Worm (Caenorhabditis elegans) whole organism, mixed stage, embryonic: ENCODE results near the gene C07B5.3.

ENCODE experiments used
- bed-3 ChIP-seq: fragments of 200-800 bp; sonication (Bioruptor generic); optimal IDR thresholded peaks from 3 replicates; lab custom pipeline; 2018; ENCODE audit warnings: mild to moderate bottlenecking, missing genetic modification characterization, moderate library complexity, missing compliant biosample characterization
- blmp-1 ChIP-seq: fragments of 150-350 bp; optimal IDR thresholded peaks from 2 replicates; lab custom pipeline; 2014; ENCODE audit warnings: missing biosample characterization, missing genetic modification characterization
- ceh-39 ChIP-seq: fragments of 150-350 bp; optimal IDR thresholded peaks from 2 replicates; lab custom pipeline; 2014; ENCODE audit warnings: missing biosample characterization, missing genetic modification characterization
- ceh-43 ChIP-seq: fragments of 200-800 bp; sonication (Bioruptor generic); optimal IDR thresholded peaks from 2 replicates; lab custom pipeline; 2018; ENCODE audit warnings: mild to moderate bottlenecking, missing genetic modification characterization, moderate library complexity, missing compliant biosample characterization
- ceh-83 ChIP-seq: fragments of 200-800 bp; sonication (Bioruptor generic); optimal IDR thresholded peaks from 2 replicates; lab custom pipeline; 2018; ENCODE audit warnings: mild to moderate bottlenecking, missing genetic modification characterization, missing compliant biosample characterization
- ces-1 ChIP-seq: fragments of 150-350 bp; optimal IDR thresholded peaks from 2 replicates; lab custom pipeline; 2014; ENCODE audit warnings: missing biosample characterization, missing genetic modification reagents, missing genetic modification characterization
- cnd-1 ChIP-seq: fragments of 200-800 bp; sonication (Bioruptor generic); optimal IDR thresholded peaks from 2 replicates; lab custom pipeline; 2018; ENCODE audit warnings: mild to moderate bottlenecking, missing genetic modification characterization, missing compliant biosample characterization
- elt-3 ChIP-seq: fragments of 150-350 bp; optimal IDR thresholded peaks from 2 replicates; lab custom pipeline; 2014; ENCODE audit warnings: missing biosample characterization, missing genetic modification characterization
- ham-2 ChIP-seq: fragments of 200-800 bp; sonication (Bioruptor generic); optimal IDR thresholded peaks from 2 replicates; lab custom pipeline; 2018; ENCODE audit warnings: mild to moderate bottlenecking, missing genetic modification characterization, missing compliant biosample characterization
- hlh-1 ChIP-seq: fragments of 150-350 bp; optimal IDR thresholded peaks from 2 replicates; lab custom pipeline; 2014; ENCODE audit warnings: missing biosample characterization, missing genetic modification reagents, missing genetic modification characterization
- lin-13 ChIP-seq: fragments of 150-350 bp; optimal IDR thresholded peaks from 2 replicates; lab custom pipeline; 2014; ENCODE audit warnings: missing biosample characterization, missing genetic modification characterization
- lin-32 ChIP-seq: fragments of 200-800 bp; sonication (Bioruptor generic); optimal IDR thresholded peaks from 2 replicates; lab custom pipeline; 2018; ENCODE audit warnings: mild to moderate bottlenecking, missing genetic modification characterization, missing compliant biosample characterization
- lsy-2 ChIP-seq: fragments of 150-350 bp; optimal IDR thresholded peaks from 2 replicates; lab custom pipeline; 2014; ENCODE audit warnings: missing biosample characterization, missing genetic modification characterization
- mab-5 ChIP-seq: fragments of 150-350 bp; optimal IDR thresholded peaks from 2 replicates; lab custom pipeline; 2014; ENCODE audit warnings: missing biosample characterization, missing genetic modification characterization
- mep-1 ChIP-seq: fragments of 150-350 bp; optimal IDR thresholded peaks from 2 replicates; lab custom pipeline; 2017; ENCODE audit warnings: missing biosample characterization, missing genetic modification reagents, missing genetic modification characterization, inconsistent platforms
- mls-2 ChIP-seq: sonication (generic microtip); optimal IDR thresholded peaks from 2 replicates; lab custom pipeline; 2016; ENCODE audit warnings: mild to moderate bottlenecking, missing genetic modification characterization, moderate library complexity, missing compliant biosample characterization
- nhr-12 ChIP-seq: fragments of 150-350 bp; optimal IDR thresholded peaks from 2 replicates; lab custom pipeline; 2014; ENCODE audit warnings: missing biosample characterization, missing genetic modification characterization
- nhr-237 ChIP-seq: fragments of 150-350 bp; optimal IDR thresholded peaks from 2 replicates; lab custom pipeline; 2014; ENCODE audit warnings: missing biosample characterization, missing genetic modification characterization
- nhr-28 ChIP-seq: fragments of 150-350 bp; optimal IDR thresholded peaks from 2 replicates; lab custom pipeline; 2014; ENCODE audit warnings: missing biosample characterization, missing genetic modification characterization
- nhr-76 ChIP-seq: sonication (generic microtip); optimal IDR thresholded peaks from 2 replicates; lab custom pipeline; 2017; ENCODE audit warnings: missing biosample characterization, missing genetic modification characterization
- pha-4 ChIP-seq: fragments of 150-350 bp; optimal IDR thresholded peaks from 2 replicates; lab custom pipeline; 2018; ENCODE audit warnings: missing biosample characterization, missing genetic modification reagents, missing genetic modification characterization
- snpc-4 ChIP-seq: fragments of 150-350 bp; optimal IDR thresholded peaks from 2 replicates; lab custom pipeline; 2014; ENCODE audit warnings: missing biosample characterization, missing genetic modification characterization
- sptf-1 ChIP-seq: sonication (generic microtip); optimal IDR thresholded peaks from 2 replicates; lab custom pipeline; 2017; ENCODE audit warnings: mild to moderate bottlenecking, missing genetic modification characterization, moderate library complexity, missing compliant biosample characterization
- tbx-8 ChIP-seq: fragments of 200-800 bp; sonication (Bioruptor generic); optimal IDR thresholded peaks from 2 replicates; lab custom pipeline; 2018; ENCODE audit warnings: mild to moderate bottlenecking, missing genetic modification characterization, moderate library complexity, missing compliant biosample characterization
- unc-120 ChIP-seq: sonication (generic microtip); optimal IDR thresholded peaks from 2 replicates; lab custom pipeline; 2017; ENCODE audit warnings: missing genetic modification characterization, missing compliant biosample characterization; ENCODE audit not compliant: poor library complexity, severe bottlenecking
- unc-39 ChIP-seq: fragments of 150-350 bp; optimal IDR thresholded peaks from 2 replicates; lab custom pipeline; 2014; ENCODE audit warnings: missing biosample characterization, missing genetic modification characterization
- unc-62 ChIP-seq: fragments of 150-350 bp; optimal IDR thresholded peaks from 2 replicates; lab custom pipeline; 2014; ENCODE audit warnings: missing biosample characterization, missing genetic modification reagents, missing genetic modification characterization
- zip-8 ChIP-seq: fragments of 150-350 bp; optimal IDR thresholded peaks from 2 replicates; lab custom pipeline; 2014; ENCODE audit warnings: missing biosample characterization, missing genetic modification characterization
- ztf-11 ChIP-seq: fragments of 150-350 bp; optimal IDR thresholded peaks from 2 replicates; lab custom pipeline; 2014; ENCODE audit warnings: missing biosample characterization, missing genetic modification characterization

Gene C07B5.3

DNA sequence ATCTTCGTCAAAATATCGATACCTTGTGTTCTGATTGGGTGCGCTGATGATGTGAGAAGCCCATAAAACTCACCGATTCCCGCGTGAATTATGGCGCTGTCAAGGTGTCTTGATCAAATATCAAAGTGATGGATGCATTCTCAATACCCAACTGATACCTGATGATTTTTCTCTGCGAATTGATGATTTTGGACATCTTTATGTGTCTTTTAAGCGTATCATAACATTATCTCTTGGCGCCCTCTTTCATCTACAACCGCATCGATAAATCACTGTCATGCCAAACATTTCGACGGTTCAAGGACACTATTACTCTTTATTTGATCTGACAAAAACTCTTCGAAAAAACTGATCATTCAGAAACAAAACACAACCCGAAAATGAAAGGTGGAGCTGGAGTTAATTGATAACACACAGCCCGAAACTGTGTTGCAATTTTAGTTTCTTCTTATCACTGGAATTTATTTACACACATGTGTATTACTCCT lies 24.3 kb upstream of the C07B5.3 start:
- TF ChIP-seq unc-62 = peak; percentile 82
- no peak for TF ChIP-seq cnd-1 (tag; lab: Kevin White, UChicago)
- no peak for TF ChIP-seq lin-32 (GFP tag; lab: Kevin White, UChicago)
- no peak for TF ChIP-seq nhr-12 (tag; lab: Kevin White, UChicago)
- TF ChIP-seq, all 35 proteins: peak for 1

DNA sequence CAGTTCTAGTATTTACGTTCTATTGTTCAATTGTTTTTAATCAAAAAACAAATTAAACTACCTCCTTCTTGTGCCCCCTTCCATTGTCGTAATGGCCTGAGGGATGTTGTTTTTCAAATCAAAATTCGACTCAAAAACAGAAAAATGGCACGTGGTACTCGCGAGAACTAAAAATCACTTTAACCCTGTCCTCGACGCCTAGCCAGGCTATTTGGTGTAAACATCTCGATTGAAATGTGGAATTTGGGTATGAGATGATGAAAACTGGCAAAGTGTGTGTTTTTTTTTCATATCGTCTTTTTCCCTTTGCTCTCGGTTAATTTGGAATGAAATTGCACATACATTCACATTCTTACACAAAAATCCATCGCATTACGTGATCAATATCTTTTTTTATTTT lies 23.6 kb upstream of the C07B5.3 start:
- TF ChIP-seq unc-120 (tag; lab: Kevin White, UChicago) = peak; percentile 4
- no peak for TF ChIP-seq snpc-4

DNA sequence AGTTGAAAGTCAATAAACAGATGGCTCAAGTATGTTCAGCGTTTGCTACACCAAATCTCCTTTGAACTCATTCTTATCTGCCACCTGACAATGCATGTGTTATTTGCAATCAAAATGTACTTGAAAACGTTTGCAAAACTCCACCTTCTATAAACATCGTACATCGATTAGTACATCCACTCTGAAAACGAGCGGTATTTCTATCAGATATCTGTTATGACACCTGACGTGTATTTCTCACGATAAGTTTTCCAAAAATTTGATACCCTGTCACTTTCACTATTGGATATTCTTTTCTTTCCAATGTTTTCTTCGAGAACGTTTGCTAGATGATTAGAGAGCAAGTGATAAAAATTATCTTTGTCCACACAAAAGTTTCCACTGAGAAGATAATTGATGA lies 21.4 kb upstream of the C07B5.3 start:
- TF ChIP-seq unc-62 = peak; percentile 25
- no peak for TF ChIP-seq mep-1
- TF ChIP-seq pha-4 (tag; lab: Kevin White, UChicago) = no peak
- TF ChIP-seq hlh-1 (tag; lab: Kevin White, UChicago) = peak; percentile 17
- TF ChIP-seq sptf-1 (tag; lab: Kevin White, UChicago) = no peak

DNA sequence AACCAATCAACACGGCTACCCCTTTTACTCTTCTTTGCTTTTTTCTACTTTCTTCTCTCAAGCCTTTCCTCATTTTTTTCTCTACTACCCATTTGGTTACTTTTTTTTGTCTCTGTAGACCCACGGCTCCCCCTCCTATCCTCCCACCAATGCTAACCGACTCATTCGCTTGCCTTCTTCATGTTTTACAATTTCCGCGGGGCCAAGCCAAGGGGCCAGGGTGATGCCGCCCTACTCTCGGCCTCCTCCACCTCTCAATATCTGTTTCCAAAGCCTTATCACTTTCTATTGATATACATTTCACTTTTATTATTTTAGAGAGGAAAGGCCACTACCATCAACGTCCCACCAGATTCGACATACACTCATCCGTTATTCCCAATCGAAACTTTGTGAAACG lies 20.3 kb upstream of the C07B5.3 start, which contains the start of gene F49E2.5:
Gene F49E2.5, plus strand, starts transcription at position 301 of the 400 bp plus-strand sequence.
- TF ChIP-seq ceh-39 (tag; lab: Kevin White, UChicago) (no peak), ces-1 (GFP tag; lab: Kevin White, UChicago) (no peak), mab-5 (tag; lab: Kevin White, UChicago) (no peak), nhr-28 (tag; lab: Kevin White, UChicago) (no peak), hlh-1 (tag; lab: Kevin White, UChicago) (no peak), unc-39 (tag; lab: Kevin White, UChicago) (no peak), blmp-1 (tag; lab: Kevin White, UChicago) (no peak), zip-8 (tag; lab: Kevin White, UChicago) (no peak), elt-3 (tag; lab: Kevin White, UChicago) (no peak), mls-2 (tag; lab: Kevin White, UChicago) (no peak), ztf-11 (tag; lab: Kevin White, UChicago) (no peak), cnd-1 (tag; lab: Kevin White, UChicago) (no peak), nhr-12 (tag; lab: Kevin White, UChicago) (no peak), lsy-2 (tag; lab: Kevin White, UChicago) (no peak), snpc-4 (no peak), sptf-1 (tag; lab: Kevin White, UChicago) (no peak), nhr-237 (no peak), bed-3 (no peak), ceh-43 (GFP tag; lab: Kevin White, UChicago) (no peak)
- TF ChIP-seq, all 35 proteins: peak for 0

DNA sequence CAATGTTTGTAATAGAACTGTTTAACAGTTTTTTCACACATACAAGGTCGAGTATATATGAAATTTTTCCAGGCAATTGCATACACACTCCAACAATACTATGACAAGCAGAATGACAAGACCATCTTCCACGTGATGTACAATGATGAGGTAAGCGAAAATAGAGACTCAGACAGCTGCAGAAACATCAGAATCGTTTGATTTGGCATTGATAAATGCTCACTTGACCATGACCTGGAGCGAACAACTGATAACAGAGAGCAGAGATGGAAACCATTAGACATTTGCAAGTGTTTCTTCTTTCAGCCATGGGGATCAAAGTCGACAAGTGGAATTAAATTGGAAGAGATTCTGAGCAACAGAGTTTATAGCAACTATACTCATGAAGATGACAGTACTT lies 17.4 kb upstream of the C07B5.3 start:
- no peak for TF ChIP-seq mep-1
- no peak for TF ChIP-seq ztf-11 (tag; lab: Kevin White, UChicago)
- TF ChIP-seq ham-2 (GFP tag; lab: Kevin White, UChicago) = no peak
- no peak for TF ChIP-seq ceh-83 (GFP tag; lab: Kevin White, UChicago)
- TF ChIP-seq lin-13 (tag; lab: Kevin White, UChicago) = no peak
- no peak for TF ChIP-seq mab-5 (tag; lab: Kevin White, UChicago)

DNA sequence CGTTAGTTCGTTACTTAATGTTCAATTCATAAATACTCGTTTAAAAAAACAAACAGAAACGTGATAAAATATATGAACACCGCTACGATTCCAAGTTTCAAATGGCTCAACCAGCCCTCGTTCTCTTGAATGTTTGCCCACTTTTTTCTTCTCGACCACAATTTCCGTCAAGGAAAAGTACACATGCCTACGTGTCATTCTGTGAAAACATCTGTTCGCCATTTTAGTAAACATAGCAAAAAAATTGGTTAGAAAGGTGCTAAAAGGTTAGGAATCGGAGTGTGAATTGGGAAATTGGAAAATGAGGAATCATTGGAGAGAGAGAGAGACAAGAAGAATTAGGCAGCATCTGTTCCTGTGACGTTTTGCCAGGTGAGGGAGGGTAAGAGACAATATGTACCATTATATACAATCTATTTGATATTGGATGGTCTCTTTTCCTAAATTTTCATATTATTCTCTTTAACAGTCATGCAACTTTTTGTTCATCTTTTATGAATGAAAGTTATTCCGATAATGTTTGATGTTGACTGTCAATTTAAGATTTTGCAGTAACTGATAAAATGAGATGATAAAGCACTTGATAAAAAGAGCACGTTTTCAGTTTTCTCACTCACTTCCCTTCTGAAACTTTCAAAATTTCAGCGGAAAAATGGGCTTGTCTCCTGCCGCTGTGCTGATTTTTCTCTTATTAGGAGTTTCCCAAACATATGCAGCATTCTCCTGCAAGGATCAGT lies 16.4 kb upstream of the C07B5.3 start, which contains the start of gene nuc-1:
Gene nuc-1, plus strand, starts transcription at position 612 of the 737 bp plus-strand sequence.
- TF ChIP-seq blmp-1 (tag; lab: Kevin White, UChicago) = no peak
- TF ChIP-seq sptf-1 (tag; lab: Kevin White, UChicago) = no peak
- TF ChIP-seq ceh-39 (tag; lab: Kevin White, UChicago) = no peak
- TF ChIP-seq nhr-76 (tag; lab: Kevin White, UChicago) = no peak
- no peak for TF ChIP-seq tbx-8
